Worm (Caenorhabditis elegans) whole organism, mixed stage, embryonic: Measurements from ENCODE around the gene F58G1.7.
A peak's percentile ranks its signal among the peaks of the same experiment; 100 is the strongest.

Source experiments
- M03D4.4 ChIP-seq: sonication (generic microtip); optimal IDR thresholded peaks from 2 replicates; lab custom pipeline; 2017; ENCODE audit warnings: mild to moderate bottlenecking, missing genetic modification characterization, missing compliant biosample characterization
- blmp-1 ChIP-seq: fragments of 150-350 bp; optimal IDR thresholded peaks from 2 replicates; lab custom pipeline; 2014; ENCODE audit warnings: missing biosample characterization, missing genetic modification characterization
- ceh-39 ChIP-seq: fragments of 150-350 bp; optimal IDR thresholded peaks from 2 replicates; lab custom pipeline; 2014; ENCODE audit warnings: missing biosample characterization, missing genetic modification characterization
- ceh-43 ChIP-seq: fragments of 200-800 bp; sonication (Bioruptor generic); optimal IDR thresholded peaks from 2 replicates; lab custom pipeline; 2018; ENCODE audit warnings: mild to moderate bottlenecking, missing genetic modification characterization, moderate library complexity, missing compliant biosample characterization
- ces-1 ChIP-seq: fragments of 150-350 bp; optimal IDR thresholded peaks from 2 replicates; lab custom pipeline; 2014; ENCODE audit warnings: missing biosample characterization, missing genetic modification reagents, missing genetic modification characterization
- cnd-1 ChIP-seq: fragments of 200-800 bp; sonication (Bioruptor generic); optimal IDR thresholded peaks from 2 replicates; lab custom pipeline; 2018; ENCODE audit warnings: mild to moderate bottlenecking, missing genetic modification characterization, missing compliant biosample characterization
- drap-1 ChIP-seq: fragments of 200-800 bp; sonication (Bioruptor generic); optimal IDR thresholded peaks from 3 replicates; lab custom pipeline; 2018; ENCODE audit warnings: mild to moderate bottlenecking, missing genetic modification characterization, missing compliant biosample characterization
- elt-1 ChIP-seq: sonication (generic microtip); optimal IDR thresholded peaks from 2 replicates; lab custom pipeline; 2017; ENCODE audit warnings: missing genetic modification characterization, mild to moderate bottlenecking, missing compliant biosample characterization, antibody characterized with exemption, moderate library complexity, borderline replicate concordance; ENCODE audit not compliant: insufficient read depth
- elt-3 ChIP-seq: fragments of 150-350 bp; optimal IDR thresholded peaks from 2 replicates; lab custom pipeline; 2014; ENCODE audit warnings: missing biosample characterization, missing genetic modification characterization
- flh-1 ChIP-seq: fragments of 200-800 bp; sonication (Bioruptor generic); optimal IDR thresholded peaks from 2 replicates; lab custom pipeline; 2018; ENCODE audit warnings: mild to moderate bottlenecking, missing genetic modification characterization, moderate library complexity, missing compliant biosample characterization
- ham-2 ChIP-seq: fragments of 200-800 bp; sonication (Bioruptor generic); optimal IDR thresholded peaks from 2 replicates; lab custom pipeline; 2018; ENCODE audit warnings: mild to moderate bottlenecking, missing genetic modification characterization, missing compliant biosample characterization
- hlh-1 ChIP-seq: fragments of 150-350 bp; optimal IDR thresholded peaks from 2 replicates; lab custom pipeline; 2014; ENCODE audit warnings: missing biosample characterization, missing genetic modification reagents, missing genetic modification characterization
- lin-13 ChIP-seq: fragments of 150-350 bp; optimal IDR thresholded peaks from 2 replicates; lab custom pipeline; 2014; ENCODE audit warnings: missing biosample characterization, missing genetic modification characterization
- lin-32 ChIP-seq: fragments of 200-800 bp; sonication (Bioruptor generic); optimal IDR thresholded peaks from 2 replicates; lab custom pipeline; 2018; ENCODE audit warnings: mild to moderate bottlenecking, missing genetic modification characterization, missing compliant biosample characterization
- lsy-2 ChIP-seq: fragments of 150-350 bp; optimal IDR thresholded peaks from 2 replicates; lab custom pipeline; 2014; ENCODE audit warnings: missing biosample characterization, missing genetic modification characterization
- mab-5 ChIP-seq: fragments of 150-350 bp; optimal IDR thresholded peaks from 2 replicates; lab custom pipeline; 2014; ENCODE audit warnings: missing biosample characterization, missing genetic modification characterization
- mep-1 ChIP-seq: fragments of 150-350 bp; optimal IDR thresholded peaks from 2 replicates; lab custom pipeline; 2017; ENCODE audit warnings: missing biosample characterization, missing genetic modification reagents, missing genetic modification characterization, inconsistent platforms
- mls-2 ChIP-seq: sonication (generic microtip); optimal IDR thresholded peaks from 2 replicates; lab custom pipeline; 2016; ENCODE audit warnings: mild to moderate bottlenecking, missing genetic modification characterization, moderate library complexity, missing compliant biosample characterization
- nhr-2 ChIP-seq: fragments of 150-350 bp; optimal IDR thresholded peaks from 2 replicates; lab custom pipeline; 2014; ENCODE audit warnings: missing biosample characterization, missing genetic modification characterization
- nhr-237 ChIP-seq: fragments of 150-350 bp; optimal IDR thresholded peaks from 2 replicates; lab custom pipeline; 2014; ENCODE audit warnings: missing biosample characterization, missing genetic modification characterization
- nhr-28 ChIP-seq: fragments of 150-350 bp; optimal IDR thresholded peaks from 2 replicates; lab custom pipeline; 2014; ENCODE audit warnings: missing biosample characterization, missing genetic modification characterization
- nhr-76 ChIP-seq: sonication (generic microtip); optimal IDR thresholded peaks from 2 replicates; lab custom pipeline; 2017; ENCODE audit warnings: missing biosample characterization, missing genetic modification characterization
- pha-4 ChIP-seq: fragments of 150-350 bp; optimal IDR thresholded peaks from 2 replicates; lab custom pipeline; 2018; ENCODE audit warnings: missing biosample characterization, missing genetic modification reagents, missing genetic modification characterization
- snpc-4 ChIP-seq: fragments of 150-350 bp; optimal IDR thresholded peaks from 2 replicates; lab custom pipeline; 2014; ENCODE audit warnings: missing biosample characterization, missing genetic modification characterization
- sptf-1 ChIP-seq: sonication (generic microtip); optimal IDR thresholded peaks from 2 replicates; lab custom pipeline; 2017; ENCODE audit warnings: mild to moderate bottlenecking, missing genetic modification characterization, moderate library complexity, missing compliant biosample characterization
- tbx-8 ChIP-seq: fragments of 200-800 bp; sonication (Bioruptor generic); optimal IDR thresholded peaks from 2 replicates; lab custom pipeline; 2018; ENCODE audit warnings: mild to moderate bottlenecking, missing genetic modification characterization, moderate library complexity, missing compliant biosample characterization
- unc-120 ChIP-seq: sonication (generic microtip); optimal IDR thresholded peaks from 2 replicates; lab custom pipeline; 2017; ENCODE audit warnings: missing genetic modification characterization, missing compliant biosample characterization; ENCODE audit not compliant: poor library complexity, severe bottlenecking
- unc-39 ChIP-seq: fragments of 150-350 bp; optimal IDR thresholded peaks from 2 replicates; lab custom pipeline; 2014; ENCODE audit warnings: missing biosample characterization, missing genetic modification characterization
- zip-8 ChIP-seq: fragments of 150-350 bp; optimal IDR thresholded peaks from 2 replicates; lab custom pipeline; 2014; ENCODE audit warnings: missing biosample characterization, missing genetic modification characterization

F58G1.7 gene

DNA sequence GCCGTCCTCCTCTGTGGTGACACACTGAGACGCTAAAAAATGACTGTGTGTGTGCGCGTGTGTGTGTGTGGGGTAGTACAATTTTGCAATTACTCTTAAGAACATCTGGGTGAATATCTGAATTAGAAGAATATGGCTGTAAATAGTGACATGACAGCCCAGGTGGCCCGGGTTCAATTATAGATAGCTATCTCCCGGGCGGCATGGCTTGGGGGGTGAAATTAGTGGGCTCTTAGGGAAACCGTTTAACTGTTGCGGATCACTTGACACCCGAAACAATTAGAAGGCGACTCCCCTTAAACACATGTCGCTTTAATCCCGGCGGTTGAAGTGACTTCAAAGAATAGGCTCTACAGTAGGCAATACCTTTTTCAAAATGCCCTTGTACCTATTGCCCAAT, 42.1 kb upstream of the F58G1.7 start:
- TF ChIP-seq unc-39 (tag; lab: Kevin White, UChicago): no peak
- TF ChIP-seq nhr-237: no peak
- TF ChIP-seq ham-2 (GFP tag; lab: Kevin White, UChicago): no peak
- no peak for TF ChIP-seq lin-32 (GFP tag; lab: Kevin White, UChicago)
- TF ChIP-seq ces-1 (GFP tag; lab: Kevin White, UChicago): no peak
- no peak for TF ChIP-seq lsy-2 (tag; lab: Kevin White, UChicago)
- TF ChIP-seq drap-1 (GFP tag; lab: Kevin White, UChicago): no peak
- no peak for TF ChIP-seq unc-120 (tag; lab: Kevin White, UChicago)
- TF ChIP-seq tbx-8 (GFP tag; lab: Kevin White, UChicago): no peak
- TF ChIP-seq ceh-43 (GFP tag; lab: Kevin White, UChicago): peak; percentile 36
- TF ChIP-seq flh-1 (GFP tag; lab: Kevin White, UChicago): no peak
- TF ChIP-seq nhr-2 (tag; lab: Kevin White, UChicago): peak; percentile 67
- TF ChIP-seq mep-1 (tag; lab: Kevin White, UChicago): no peak
- TF ChIP-seq, all 35 proteins: peak for 2

DNA sequence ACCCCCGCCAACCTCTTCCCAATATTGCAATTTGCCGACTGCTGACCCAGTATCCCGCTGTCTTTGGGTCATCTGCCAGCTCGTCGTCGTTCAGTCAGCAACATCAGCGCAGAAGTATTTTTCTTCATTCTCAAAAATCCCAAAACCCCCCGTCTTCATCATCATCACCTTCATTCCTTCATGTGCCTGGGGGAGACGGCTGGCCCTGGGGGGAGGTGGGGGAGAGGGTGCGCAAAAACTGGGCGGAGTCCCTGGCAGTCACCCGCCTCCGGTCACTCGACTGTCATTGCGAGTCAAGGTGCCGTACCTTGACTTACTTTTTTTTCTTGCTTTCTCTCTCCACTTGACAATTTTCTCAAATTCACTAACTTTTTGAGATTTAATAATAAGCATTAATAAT, 39.7 kb upstream of the F58G1.7 start:
- no peak for TF ChIP-seq nhr-2 (tag; lab: Kevin White, UChicago)
- TF ChIP-seq nhr-237: no peak
- no peak for TF ChIP-seq drap-1 (GFP tag; lab: Kevin White, UChicago)
- TF ChIP-seq cnd-1 (tag; lab: Kevin White, UChicago): no peak
- TF ChIP-seq unc-120 (tag; lab: Kevin White, UChicago): no peak
- no peak for TF ChIP-seq pha-4 (tag; lab: Kevin White, UChicago)
- no peak for TF ChIP-seq zip-8 (tag; lab: Kevin White, UChicago)
- no peak for TF ChIP-seq tbx-8 (GFP tag; lab: Kevin White, UChicago)
- no peak for TF ChIP-seq sptf-1 (tag; lab: Kevin White, UChicago)
- no peak for TF ChIP-seq nhr-28 (tag; lab: Kevin White, UChicago)
- TF ChIP-seq lin-32 (GFP tag; lab: Kevin White, UChicago): no peak
- TF ChIP-seq, all 35 proteins: peak for 0

DNA sequence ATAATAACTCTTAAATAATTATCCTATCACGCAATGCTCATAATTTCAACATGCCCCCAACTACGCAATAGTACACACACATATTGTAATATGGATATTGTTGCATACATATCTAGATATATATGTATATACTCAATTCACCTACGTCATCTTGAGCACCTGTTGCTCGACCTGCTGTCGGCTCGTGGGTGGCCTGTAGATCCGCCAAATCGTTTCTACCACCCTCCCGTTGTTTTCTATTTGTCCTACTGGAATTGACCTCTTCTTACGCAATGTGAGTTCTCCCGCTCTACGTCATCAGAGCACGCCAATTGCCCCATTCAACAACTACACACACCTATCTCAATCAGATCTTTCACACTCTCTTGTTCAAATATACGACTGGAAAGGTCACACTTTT, 37.8 kb upstream of the F58G1.7 start:
- TF ChIP-seq zip-8 (tag; lab: Kevin White, UChicago) (peak; percentile 80), elt-1 (peak; percentile 13), M03D4.4 (tag; lab: Kevin White, UChicago) (no peak), hlh-1 (tag; lab: Kevin White, UChicago) (peak; percentile 60), cnd-1 (tag; lab: Kevin White, UChicago) (peak; percentile 40), ceh-39 (tag; lab: Kevin White, UChicago) (peak; percentile 27), nhr-2 (tag; lab: Kevin White, UChicago) (peak; percentile 98), drap-1 (GFP tag; lab: Kevin White, UChicago) (no peak)

DNA sequence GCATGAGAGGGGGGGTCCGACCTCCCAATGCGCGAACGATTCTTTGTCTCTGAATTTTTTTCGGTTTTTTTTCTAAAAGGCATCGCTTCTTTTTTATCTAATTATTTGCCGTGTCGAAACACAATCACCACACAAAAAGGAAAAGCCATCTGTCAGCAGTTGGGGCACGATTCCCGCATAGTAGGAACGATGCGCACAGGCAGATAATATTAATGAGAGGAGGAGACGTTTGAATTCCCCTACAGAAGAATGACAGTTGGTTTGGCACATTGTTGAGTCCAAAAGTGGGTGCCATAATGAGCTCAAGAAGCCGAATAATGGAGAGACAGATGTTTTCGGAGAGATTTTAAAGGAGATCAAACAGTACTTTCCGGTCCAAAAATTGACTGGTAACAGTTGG, 36.7 kb upstream of the F58G1.7 start:
- TF ChIP-seq nhr-2 (tag; lab: Kevin White, UChicago) (peak; percentile 58), elt-1 (no peak), M03D4.4 (tag; lab: Kevin White, UChicago) (no peak), snpc-4 (tag; lab: Kevin White, UChicago) (no peak), cnd-1 (tag; lab: Kevin White, UChicago) (peak; percentile 47), nhr-76 (tag; lab: Kevin White, UChicago) (no peak), lin-32 (GFP tag; lab: Kevin White, UChicago) (peak; percentile 90), sptf-1 (tag; lab: Kevin White, UChicago) (no peak), nhr-237 (no peak), lin-13 (tag; lab: Kevin White, UChicago) (no peak), nhr-28 (tag; lab: Kevin White, UChicago) (no peak), mls-2 (no peak), ham-2 (GFP tag; lab: Kevin White, UChicago) (no peak), zip-8 (tag; lab: Kevin White, UChicago) (peak; percentile 15), mab-5 (tag; lab: Kevin White, UChicago) (no peak), unc-120 (tag; lab: Kevin White, UChicago) (no peak)

DNA sequence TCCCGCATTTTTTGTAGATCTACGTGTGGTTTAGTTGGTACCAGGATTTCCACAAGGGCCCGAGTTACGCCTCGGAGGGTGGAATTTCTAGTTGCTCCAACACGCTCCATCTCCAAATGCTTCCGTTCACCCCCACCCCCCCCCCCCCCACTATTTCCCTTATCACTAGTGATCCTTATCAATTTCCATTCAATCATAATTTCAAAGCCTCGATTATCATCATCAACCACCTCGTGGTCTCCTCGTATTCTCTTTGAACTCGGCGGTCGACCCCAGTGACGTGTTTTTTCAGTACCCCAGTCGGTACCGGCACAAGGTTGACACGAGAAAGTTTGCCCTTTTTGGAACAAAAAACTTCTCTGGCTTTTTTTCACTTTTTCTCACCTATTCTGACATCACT, 34.8 kb upstream of the F58G1.7 start:
- TF ChIP-seq pha-4 (tag; lab: Kevin White, UChicago) (no peak), M03D4.4 (tag; lab: Kevin White, UChicago) (no peak), nhr-28 (tag; lab: Kevin White, UChicago) (no peak), lin-32 (GFP tag; lab: Kevin White, UChicago) (no peak), zip-8 (tag; lab: Kevin White, UChicago) (no peak), elt-3 (no peak), blmp-1 (tag; lab: Kevin White, UChicago) (no peak), lin-13 (tag; lab: Kevin White, UChicago) (no peak), unc-39 (tag; lab: Kevin White, UChicago) (no peak), lsy-2 (tag; lab: Kevin White, UChicago) (no peak), flh-1 (GFP tag; lab: Kevin White, UChicago) (no peak)
